Worm (Caenorhabditis elegans) whole organism, mixed stage, embryonic: ENCODE data around the gene fat-2.

Experiments used
- bed-3 ChIP-seq: fragments of 200-800 bp; sonication (Bioruptor generic); optimal IDR thresholded peaks from 3 replicates; lab custom pipeline; 2018; ENCODE audit warnings: mild to moderate bottlenecking, missing genetic modification characterization, moderate library complexity, missing compliant biosample characterization
- blmp-1 ChIP-seq: fragments of 150-350 bp; optimal IDR thresholded peaks from 2 replicates; lab custom pipeline; 2014; ENCODE audit warnings: missing biosample characterization, missing genetic modification characterization
- elt-1 ChIP-seq: sonication (generic microtip); optimal IDR thresholded peaks from 2 replicates; lab custom pipeline; 2017; ENCODE audit warnings: missing genetic modification characterization, mild to moderate bottlenecking, missing compliant biosample characterization, antibody characterized with exemption, moderate library complexity, borderline replicate concordance; ENCODE audit not compliant: insufficient read depth
- flh-1 ChIP-seq: fragments of 200-800 bp; sonication (Bioruptor generic); optimal IDR thresholded peaks from 2 replicates; lab custom pipeline; 2018; ENCODE audit warnings: mild to moderate bottlenecking, missing genetic modification characterization, moderate library complexity, missing compliant biosample characterization
- pha-4 ChIP-seq: fragments of 150-350 bp; optimal IDR thresholded peaks from 2 replicates; lab custom pipeline; 2018; ENCODE audit warnings: missing biosample characterization, missing genetic modification reagents, missing genetic modification characterization

ce11 chrIV:13297746-13298145 is 25.9 kb upstream of the fat-2 start, which contains the start of the genes Y67H2A.2 and micu-1:
- TF ChIP-seq elt-1 (tag; lab: Kevin White, UChicago) (no peak), pha-4 (peak; percentile 74), blmp-1 (tag; lab: Kevin White, UChicago) (no peak), bed-3 (no peak), flh-1 (GFP tag; lab: Kevin White, UChicago) (no peak)
